Fruit fly (Drosophila melanogaster) S2 (cell line): Measurements from ENCODE around the gene sog.

ENCODE experiments used
- CG8478 ChIP-seq: fragments of >200 bp; optimal IDR thresholded peaks from 2 replicates; lab custom pipeline; 2018
- CTCF ChIP-seq, 2 experiments: fragments of >200 bp; optimal IDR thresholded peaks; 2 replicates each; lab custom pipeline; 2018

dm6 chrX:15611795-15612194 lies 21.4 kb downstream of the sog start:
- no peak for TF ChIP-seq CG8478 (lab: Kevin White, UChicago)
- no peak for TF ChIP-seq CTCF (optimal IDR thresholded peaks at IDR 0.05; lab: Kevin White, UChicago)
